Worm (Caenorhabditis elegans) whole organism, L4 larva: ENCODE results near the gene mtl-1.

Source experiments
- F44E2.7 ChIP-seq: fragments of 200-800 bp; sonication (Bioruptor generic); IDR thresholded peaks from 2 replicates; pipeline ENCODE4 v2.1.2; 2022; ENCODE audit warnings: missing genetic modification characterization, missing compliant biosample characterization
- F49E8.2 ChIP-seq: sonication (generic microtip); optimal IDR thresholded peaks from 2 replicates; lab custom pipeline; 2016; ENCODE audit warnings: missing compliant biosample characterization, mild to moderate bottlenecking, missing genetic modification characterization, borderline replicate concordance
- R02D3.7 ChIP-seq: fragments of 150-350 bp; sonication (generic microtip); optimal IDR thresholded peaks from 3 replicates; lab custom pipeline; 2014; ENCODE audit warnings: missing biosample characterization, missing genetic modification characterization
- T20F7.1 ChIP-seq: fragments of 200-800 bp; sonication (Bioruptor generic); optimal IDR thresholded peaks from 2 replicates; lab custom pipeline; 2018; ENCODE audit warnings: mild to moderate bottlenecking, missing genetic modification characterization, missing compliant biosample characterization
- T26A8.4 ChIP-seq: fragments of 200-800 bp; sonication (Bioruptor generic); IDR thresholded peaks from 2 replicates; pipeline ENCODE4 v1.3.6; 2022; ENCODE audit warnings: missing genetic modification characterization, missing compliant biosample characterization
- Y48G9A.11 ChIP-seq: fragments of 200-800 bp; sonication (Bioruptor generic); IDR thresholded peaks from 2 replicates; pipeline ENCODE4 v1.3.6; 2022; ENCODE audit warnings: missing genetic modification reagents, missing genetic modification characterization, missing compliant biosample characterization
- Y75B8A.6 ChIP-seq: fragments of 200-800 bp; sonication (Bioruptor generic); IDR thresholded peaks from 2 replicates; pipeline ENCODE4 v1.3.6; 2022; ENCODE audit warnings: missing genetic modification reagents, missing genetic modification characterization, missing compliant biosample characterization
- aha-1 ChIP-seq: fragments of 150-350 bp; peaks from one replicate; lab custom pipeline; 2014; ENCODE audit warnings: missing biosample characterization, missing genetic modification characterization
- aly-2 ChIP-seq: sonication (generic microtip); optimal IDR thresholded peaks from 2 replicates; lab custom pipeline; 2018; ENCODE audit warnings: missing biosample characterization, missing genetic modification characterization
- ama-1 ChIP-seq: fragments of 150-350 bp; optimal IDR thresholded peaks from 2 replicates; lab custom pipeline; 2014; ENCODE audit warnings: inconsistent platforms, mixed read lengths
- arid-1 ChIP-seq: fragments of 200-800 bp; sonication (Bioruptor generic); conservative IDR thresholded peaks from 2 replicates; pipeline ENCODE4 v1.3.6; 2022; ENCODE audit warnings: missing genetic modification reagents, missing genetic modification characterization, missing compliant biosample characterization
- attf-4 ChIP-seq: sonication (generic microtip); optimal IDR thresholded peaks from 3 replicates; lab custom pipeline; 2017; ENCODE audit warnings: missing biosample characterization, missing genetic modification characterization
- ceh-20 ChIP-seq: fragments of 200-800 bp; sonication (Bioruptor generic); IDR thresholded peaks from 2 replicates; pipeline ENCODE4 v1.3.6; 2022; ENCODE audit warnings: missing genetic modification reagents, missing genetic modification characterization, missing compliant biosample characterization
- ceh-28 ChIP-seq: fragments of 150-350 bp; optimal IDR thresholded peaks from 2 replicates; lab custom pipeline; 2014; ENCODE audit warnings: missing biosample characterization, missing genetic modification reagents, missing genetic modification characterization
- daf-12 ChIP-seq: fragments of 150-350 bp; optimal IDR thresholded peaks from 2 replicates; lab custom pipeline; 2014; ENCODE audit warnings: missing biosample characterization, missing genetic modification reagents, missing genetic modification characterization
- daf-16 ChIP-seq, 3 experiments: sonication (generic microtip); optimal IDR thresholded peaks; 2 replicates each; lab custom pipeline; 2016 to 2017; ENCODE audit warnings: missing genetic modification characterization in 3 of 3, missing genetic modification reagents in 3 of 3, mild to moderate bottlenecking in 2 of 3, missing compliant biosample characterization in 2 of 3, missing biosample characterization in 1 of 3, moderate library complexity in 1 of 3
- daf-8 ChIP-seq: fragments of 200-800 bp; sonication (Bioruptor generic); IDR thresholded peaks from 2 replicates; pipeline ENCODE4 v1.3.6; 2022; ENCODE audit warnings: missing genetic modification characterization, missing compliant biosample characterization
- dmd-9 ChIP-seq: fragments of 200-800 bp; sonication (Bioruptor generic); IDR thresholded peaks from 2 replicates; pipeline ENCODE4 v1.3.6; 2022; ENCODE audit warnings: missing genetic modification reagents, missing genetic modification characterization, missing compliant biosample characterization
- duxl-1 ChIP-seq: sonication (generic microtip); optimal IDR thresholded peaks from 2 replicates; lab custom pipeline; 2016; ENCODE audit warnings: mild to moderate bottlenecking, missing genetic modification characterization, moderate library complexity, missing compliant biosample characterization; ENCODE audit not compliant: poor library complexity
- dve-1 ChIP-seq: sonication (generic microtip); optimal IDR thresholded peaks from 2 replicates; lab custom pipeline; 2017; ENCODE audit warnings: antibody characterized with exemption, mild to moderate bottlenecking, missing genetic modification characterization, missing compliant biosample characterization; ENCODE audit not compliant: insufficient read depth
- egl-27 ChIP-seq: sonication (generic microtip); optimal IDR thresholded peaks from 3 replicates; lab custom pipeline; 2017; ENCODE audit warnings: missing biosample characterization, missing genetic modification reagents, missing genetic modification characterization
- gei-8 ChIP-seq: fragments of 200-800 bp; sonication (Bioruptor generic); optimal IDR thresholded peaks from 2 replicates; lab custom pipeline; 2018; ENCODE audit warnings: mild to moderate bottlenecking, missing genetic modification characterization, missing compliant biosample characterization
- hlh-11 ChIP-seq: fragments of 200-800 bp; sonication (Bioruptor generic); optimal IDR thresholded peaks from 2 replicates; lab custom pipeline; 2018; ENCODE audit warnings: mild to moderate bottlenecking, missing genetic modification characterization, missing compliant biosample characterization
- hlh-30 ChIP-seq: sonication (generic microtip); optimal IDR thresholded peaks from 2 replicates; lab custom pipeline; 2017; ENCODE audit warnings: antibody characterized with exemption, mild to moderate bottlenecking, missing genetic modification characterization, missing compliant biosample characterization; ENCODE audit not compliant: insufficient read depth
- lin-13 ChIP-seq: fragments of 150-350 bp; optimal IDR thresholded peaks from 2 replicates; lab custom pipeline; 2014; ENCODE audit warnings: missing biosample characterization, missing genetic modification reagents, missing genetic modification characterization
- lir-3 ChIP-seq: sonication (generic microtip); optimal IDR thresholded peaks from 2 replicates; lab custom pipeline; 2016; ENCODE audit warnings: mild to moderate bottlenecking, missing genetic modification characterization, missing compliant biosample characterization
- lsy-2 ChIP-seq, 2 experiments: fragments of 150-350 bp in 1 of 2; sonication (generic microtip) in 1 of 2; optimal IDR thresholded peaks; 2 replicates each; lab custom pipeline; 2014 to 2017; ENCODE audit warnings: missing biosample characterization in 2 of 2, missing genetic modification characterization in 2 of 2
- mdl-1 ChIP-seq, 2 experiments: fragments of 150-350 bp in 1 of 2; sonication (generic microtip) in 1 of 2; optimal IDR thresholded peaks; 2 replicates each; lab custom pipeline; 2014 to 2017; ENCODE audit warnings: missing biosample characterization in 2 of 2, missing genetic modification characterization in 2 of 2
- mep-1 ChIP-seq: fragments of 150-350 bp; sonication (generic microtip); optimal IDR thresholded peaks from 3 replicates; lab custom pipeline; 2014; ENCODE audit warnings: missing biosample characterization, missing genetic modification characterization
- mes-2 ChIP-seq: sonication (generic microtip); optimal IDR thresholded peaks from 2 replicates; lab custom pipeline; 2016; ENCODE audit warnings: missing genotype, mild to moderate bottlenecking, missing genetic modification characterization, missing compliant biosample characterization; ENCODE audit not compliant: poor library complexity, severe bottlenecking
- mxl-2 ChIP-seq: fragments of 200-800 bp; sonication (Bioruptor generic); conservative IDR thresholded peaks from 2 replicates; pipeline ENCODE4 v1.3.6; 2022; ENCODE audit warnings: missing genetic modification reagents, missing genetic modification characterization, missing compliant biosample characterization
- mxl-3 ChIP-seq: fragments of 200-800 bp; sonication (Bioruptor generic); optimal IDR thresholded peaks from 2 replicates; lab custom pipeline; 2018; ENCODE audit warnings: mild to moderate bottlenecking, missing genetic modification characterization, missing compliant biosample characterization
- nhr-10 ChIP-seq: fragments of 150-350 bp; optimal IDR thresholded peaks from 2 replicates; lab custom pipeline; 2014; ENCODE audit warnings: missing biosample characterization, missing genetic modification characterization
- nhr-102 ChIP-seq: sonication (generic microtip); optimal IDR thresholded peaks from 2 replicates; lab custom pipeline; 2016; ENCODE audit warnings: mild to moderate bottlenecking, missing genetic modification characterization, moderate library complexity, missing compliant biosample characterization
- nhr-11 ChIP-seq: fragments of 150-350 bp; optimal IDR thresholded peaks from 2 replicates; lab custom pipeline; 2014; ENCODE audit warnings: missing biosample characterization, missing genetic modification characterization
- nhr-111 ChIP-seq: fragments of 200-800 bp; sonication (Bioruptor generic); optimal IDR thresholded peaks from 2 replicates; lab custom pipeline; 2018; ENCODE audit warnings: mild to moderate bottlenecking, missing genetic modification characterization, missing compliant biosample characterization
- nhr-25 ChIP-seq: sonication (generic microtip); optimal IDR thresholded peaks from 2 replicates; lab custom pipeline; 2017; ENCODE audit warnings: missing genetic modification characterization, mild to moderate bottlenecking, missing compliant biosample characterization, antibody characterized with exemption, moderate library complexity, borderline replicate concordance; ENCODE audit not compliant: insufficient read depth
- nhr-28 ChIP-seq: fragments of 150-350 bp; optimal IDR thresholded peaks from 2 replicates; lab custom pipeline; 2014; ENCODE audit warnings: missing biosample characterization, missing genetic modification characterization
- nhr-41 ChIP-seq: fragments of 200-800 bp; sonication (Bioruptor generic); IDR thresholded peaks from 2 replicates; pipeline ENCODE4 v1.3.6; 2022; ENCODE audit warnings: missing genetic modification reagents, missing genetic modification characterization, missing compliant biosample characterization
- nhr-6 ChIP-seq: fragments of 150-350 bp; optimal IDR thresholded peaks from 2 replicates; lab custom pipeline; 2014; ENCODE audit warnings: missing biosample characterization, missing genetic modification characterization
- snpc-1.2 ChIP-seq: fragments of 200-800 bp; sonication (Bioruptor generic); IDR thresholded peaks from 2 replicates; pipeline ENCODE4 v1.3.6; 2022; ENCODE audit warnings: missing genetic modification reagents, missing genetic modification characterization, missing compliant biosample characterization
- spr-1 ChIP-seq: sonication (generic microtip); optimal IDR thresholded peaks from 2 replicates; lab custom pipeline; 2016; ENCODE audit warnings: mild to moderate bottlenecking, missing genetic modification characterization, missing compliant biosample characterization
- spr-3 ChIP-seq: fragments of 200-800 bp; sonication (Bioruptor generic); optimal IDR thresholded peaks from 2 replicates; lab custom pipeline; 2018; ENCODE audit warnings: mild to moderate bottlenecking, missing genetic modification characterization, missing compliant biosample characterization
- tag-97 ChIP-seq: fragments of 200-800 bp; sonication (Bioruptor generic); IDR thresholded peaks from 2 replicates; pipeline ENCODE4 v1.3.6; 2022; ENCODE audit warnings: missing genetic modification characterization, missing compliant biosample characterization
- tra-1 ChIP-seq: fragments of 200-800 bp; sonication (Bioruptor generic); IDR thresholded peaks from 2 replicates; pipeline ENCODE4 v1.3.6; 2022; ENCODE audit warnings: missing genetic modification reagents, missing genetic modification characterization, missing compliant biosample characterization
- zip-11 ChIP-seq: fragments of 200-800 bp; sonication (Bioruptor generic); IDR thresholded peaks from 2 replicates; pipeline ENCODE4 v1.3.6; 2022; ENCODE audit warnings: missing genetic modification characterization, missing compliant biosample characterization
- zip-2 ChIP-seq: fragments of 150-350 bp; optimal IDR thresholded peaks from 2 replicates; lab custom pipeline; 2014; ENCODE audit warnings: missing biosample characterization, missing genetic modification characterization

The mtl-1 gene

ce11 chrV:6656451-6657115 lies 35.1 kb downstream of the mtl-1 start, which contains the start of gene snb-1 (continued):
- peak in 1 of 2 experiments; percentile 34 for TF ChIP-seq mdl-1 (tag; optimal IDR thresholded peaks at IDR 0.05; lab: Kevin White, UChicago)
- TF ChIP-seq daf-12 (tag; lab: Kevin White, UChicago), result no peak
- no peak for TF ChIP-seq lir-3 (tag; lab: Kevin White, UChicago)
- TF ChIP-seq T26A8.4, result no peak
- no peak for TF ChIP-seq attf-4
- peak; percentile 70 for TF ChIP-seq nhr-28 (tag; lab: Kevin White, UChicago)
- TF ChIP-seq spr-3, result no peak

DNA sequence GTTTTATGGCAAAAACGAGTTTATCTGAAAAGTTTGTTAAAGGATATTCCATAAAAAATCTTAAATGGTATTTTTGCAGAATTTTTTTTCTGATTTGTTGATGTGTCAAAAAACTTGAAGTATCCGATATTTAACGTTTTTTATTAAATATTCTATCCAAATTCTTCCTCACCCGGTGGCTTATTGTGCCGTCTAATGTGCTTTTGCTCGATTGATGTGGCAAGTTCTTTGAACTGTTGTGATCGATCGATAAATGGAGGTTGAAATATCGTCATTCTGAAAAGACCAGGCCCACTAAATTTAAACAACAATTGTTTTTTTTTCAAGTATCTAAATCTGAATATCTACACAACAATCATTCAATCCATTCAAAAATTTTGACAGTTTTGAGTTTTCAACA lies 36.5 kb downstream of the mtl-1 start, which contains the start of gene syx-18:
TSS of gene syx-18 (minus strand) at position 276 of the 400 bp plus-strand sequence.
- TF ChIP-seq nhr-28 (tag; lab: Kevin White, UChicago), result no peak
- TF ChIP-seq daf-16 (GFP tag; optimal IDR thresholded peaks at IDR 0.05; lab: Kevin White, UChicago), result no peak
- TF ChIP-seq daf-16 (tag; optimal IDR thresholded peaks at IDR 0.05; lab: Kevin White, UChicago), result peak; percentile 25
- peak; percentile 34 for TF ChIP-seq dve-1 (tag; lab: Kevin White, UChicago)
- TF ChIP-seq spr-1 (tag; lab: Kevin White, UChicago), result no peak
- peak; percentile 40; the same call in 1 of the 2 replicates for TF ChIP-seq T26A8.4
- TF ChIP-seq duxl-1 (tag; lab: Kevin White, UChicago), result peak; percentile 28
- TF ChIP-seq zip-11 (GFP tag; lab: Robert Waterston, UW), result no peak
- no peak for TF ChIP-seq tag-97 (GFP tag; lab: Robert Waterston, UW)
- no peak for TF ChIP-seq nhr-41 (GFP tag; lab: Robert Waterston, UW)
- no peak for TF ChIP-seq attf-4
- TF ChIP-seq aly-2 (tag; lab: Kevin White, UChicago), result no peak
- no peak for TF ChIP-seq R02D3.7 (tag; lab: Kevin White, UChicago)
- no peak for TF ChIP-seq nhr-111 (GFP tag; lab: Kevin White, UChicago)
- no peak for TF ChIP-seq ceh-20 (GFP tag; lab: Robert Waterston, UW)
- TF ChIP-seq Y48G9A.11 (GFP tag; lab: Robert Waterston, UW), result no peak
- no peak for TF ChIP-seq F49E8.2 (tag; lab: Kevin White, UChicago)
- no peak for TF ChIP-seq daf-8
- peak; percentile 3 for TF ChIP-seq hlh-30 (tag; lab: Kevin White, UChicago)
- TF ChIP-seq aha-1 (tag; lab: Kevin White, UChicago), result no peak
- peak; percentile 17 for TF ChIP-seq mep-1 (tag; lab: Kevin White, UChicago)
- no peak for TF ChIP-seq nhr-11
- no peak for TF ChIP-seq mes-2 (tag; lab: Kevin White, UChicago)
- no peak for TF ChIP-seq T20F7.1 (GFP tag; lab: Kevin White, UChicago)
- TF ChIP-seq mdl-1 (tag; optimal IDR thresholded peaks at IDR 0.05; lab: Kevin White, UChicago), result no peak
- TF ChIP-seq nhr-6 (tag; lab: Kevin White, UChicago), result no peak
- TF ChIP-seq gei-8, result no peak
- no peak for TF ChIP-seq egl-27 (tag; lab: Kevin White, UChicago)
- TF ChIP-seq nhr-102, result no peak
- peak; percentile 27; the same call in 1 of the 2 replicates for TF ChIP-seq Y75B8A.6 (GFP tag; lab: Robert Waterston, UW)
- no peak for TF ChIP-seq mxl-3 (GFP tag; lab: Kevin White, UChicago)
- TF ChIP-seq arid-1 (GFP tag; lab: Robert Waterston, UW), result no peak
- no peak for TF ChIP-seq ceh-28
- no peak for TF ChIP-seq F44E2.7 (GFP tag; lab: Robert Waterston, UW)
- 0 out of 2 replicates have a peak, but pooled peaks have one; percentile 4 for TF ChIP-seq dmd-9 (GFP tag; lab: Robert Waterston, UW)
- TF ChIP-seq daf-12 (tag; lab: Kevin White, UChicago), result no peak
- TF ChIP-seq lsy-2 (tag; optimal IDR thresholded peaks at IDR 0.05; lab: Kevin White, UChicago), result peak in 1 of 2 experiments; percentile 53
- no peak for TF ChIP-seq snpc-1.2 (GFP tag; lab: Robert Waterston, UW)
- TF ChIP-seq zip-2 (tag; lab: Kevin White, UChicago), result no peak
- no peak for TF ChIP-seq tra-1 (GFP tag; lab: Robert Waterston, UW)
- no peak for TF ChIP-seq nhr-25 (tag; lab: Kevin White, UChicago)
- TF ChIP-seq ama-1 (lab: Kevin White, UChicago), result no peak
- TF ChIP-seq mxl-2 (GFP tag; lab: Robert Waterston, UW), result no peak
- TF ChIP-seq hlh-11, result no peak
- peak; percentile 8 for TF ChIP-seq lin-13
- no peak for TF ChIP-seq nhr-10 (tag; lab: Kevin White, UChicago)
- TF ChIP-seq, all 104 proteins: peak for 10
